Fruit fly (Drosophila melanogaster): ENCODE measurements around the gene CG32500.
"Not testable (repeated sequence)": the region's sequence is repeated elsewhere in the genome, so short reads cannot be mapped to it uniquely, and the experiment has no call there.

DNA sequence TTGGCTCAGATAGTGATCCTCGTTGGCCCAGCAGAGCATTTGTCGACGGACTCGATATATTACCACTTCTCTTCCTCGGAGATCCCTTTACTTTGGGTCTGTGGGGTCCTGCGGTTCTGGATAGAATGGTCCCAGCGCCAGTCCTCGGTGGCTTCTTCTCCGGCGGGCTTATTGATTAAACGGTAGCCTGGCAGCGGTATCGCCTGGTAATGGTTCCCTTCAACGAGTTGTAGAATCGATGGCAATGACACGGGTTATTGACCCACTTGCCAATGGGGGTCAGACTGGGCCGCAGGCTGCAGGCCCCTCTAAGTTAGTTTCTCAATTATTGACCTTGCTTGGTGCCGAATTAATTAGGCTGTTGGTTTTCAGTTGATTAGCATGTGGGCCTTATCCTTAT, 14.7 kb downstream of the CG32500 start, which contains the start of gene CG17450:
- not testable (repeated sequence) for TF ChIP-seq h, Sin3A, psq (optimal IDR thresholded peaks at IDR 0.05)

Measured in Kc167 (cell line).